Worm (Caenorhabditis elegans): ENCODE measurements around the gene col-174.
A peak's percentile ranks its signal among the peaks of the same experiment; 100 is the strongest.

Gene col-174

DNA sequence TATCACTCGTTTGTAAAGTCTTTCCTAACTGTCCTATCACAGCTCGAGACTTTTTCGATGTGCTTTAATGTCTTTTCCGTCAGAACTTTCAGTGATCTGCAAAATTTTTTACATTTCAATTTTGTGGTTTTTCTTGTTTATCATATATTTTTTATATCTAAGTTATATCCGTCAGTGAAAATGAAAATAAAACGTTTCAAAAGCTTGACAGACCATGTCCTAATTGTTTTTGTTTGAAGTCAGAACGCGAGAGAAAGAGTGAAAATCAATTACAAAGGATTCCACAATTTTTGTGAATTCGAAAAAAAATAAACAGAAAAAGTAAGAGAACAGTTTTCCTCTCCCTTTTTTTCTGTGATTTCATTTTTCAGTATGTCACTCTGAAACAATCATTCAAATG is 1.5 kb downstream of the col-174 start, which contains the start of gene F46C8.1 (continued):
- TF ChIP-seq nhr-11 (tag; optimal IDR thresholded peaks at IDR 0.05) (no peak), tag-97 (GFP tag; IDR thresholded peaks at IDR 0.05) (no peak), zfp-2 (tag; optimal IDR thresholded peaks at IDR 0.05) (no peak), daf-8 (GFP tag; IDR thresholded peaks at IDR 0.05) (no peak), zag-1 (tag; optimal IDR thresholded peaks at IDR 0.05) (no peak)

DNA sequence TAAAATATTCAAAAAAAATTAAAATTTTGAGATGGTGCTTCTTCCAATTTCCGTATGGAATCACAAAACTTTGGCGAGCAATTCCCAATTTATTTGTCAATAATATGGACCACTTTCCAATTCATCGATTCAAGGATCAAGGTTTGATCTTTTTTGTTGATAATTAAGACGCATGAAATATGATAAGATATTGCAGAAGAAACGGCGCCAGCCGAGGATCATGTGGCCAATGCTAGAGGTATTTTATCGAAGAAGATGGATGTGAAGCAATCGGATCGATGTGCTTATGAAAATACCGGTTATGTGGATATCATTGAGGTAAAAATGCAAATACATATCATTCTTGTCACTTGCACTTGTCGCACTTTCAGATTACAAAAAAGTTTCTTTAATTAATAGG is 3.8 kb downstream of the col-174 start:
- TF ChIP-seq mxl-3 (GFP tag; optimal IDR thresholded peaks at IDR 0.05) (peak; percentile 3), lin-39 (tag; optimal IDR thresholded peaks at IDR 0.05) (no peak)

ce11 chrX:7553331-7553730 is 6.7 kb downstream of the col-174 start:
- TF ChIP-seq nhr-42 (GFP tag; IDR thresholded peaks at IDR 0.05): no peak
- TF ChIP-seq lin-29 (GFP tag; IDR thresholded peaks at IDR 0.05): no peak
- TF ChIP-seq lin-38 (GFP tag; IDR thresholded peaks at IDR 0.05): no peak
- no peak for TF ChIP-seq ceh-62 (tag; optimal IDR thresholded peaks at IDR 0.05)

ce11 chrX:7554326-7554725 is 7.7 kb downstream of the col-174 start, which contains the start of gene F46C8.8:
TSS of gene F46C8.8 (minus strand) at chrX:7554426.
- no peak for TF ChIP-seq ceh-82 (tag; optimal IDR thresholded peaks at IDR 0.05)
- peak; percentile 4 for TF ChIP-seq nhr-28 (tag; optimal IDR thresholded peaks at IDR 0.05)
- no peak for TF ChIP-seq lir-3 (tag; optimal IDR thresholded peaks at IDR 0.05)

- TF ChIP-seq php-3 (GFP tag; IDR thresholded peaks at IDR 0.05): peak; percentile 83
- no peak for TF ChIP-seq tag-97 (GFP tag; IDR thresholded peaks at IDR 0.05)
- peak; percentile 4 for TF ChIP-seq nhr-48 (tag; optimal IDR thresholded peaks at IDR 0.05)
- TF ChIP-seq daf-16 (GFP tag; optimal IDR thresholded peaks at IDR 0.05): no peak
- TF ChIP-seq daf-16 (tag; optimal IDR thresholded peaks at IDR 0.05): peak; percentile 88
- TF ChIP-seq nhr-77 (tag; optimal IDR thresholded peaks at IDR 0.05): peak; percentile 69
- TF ChIP-seq nhr-6 (tag; optimal IDR thresholded peaks at IDR 0.05): no peak
- peak; percentile 88 for TF ChIP-seq nhr-28 (tag; optimal IDR thresholded peaks at IDR 0.05)
- TF ChIP-seq unc-62 (GFP tag; optimal IDR thresholded peaks at IDR 0.05 in 1 of 2): no peak
- TF ChIP-seq unc-62 (tag; optimal IDR thresholded peaks at IDR 0.05): no peak
- no peak for TF ChIP-seq dpl-1 (GFP tag; optimal IDR thresholded peaks at IDR 0.05)
- peak in 1 of 2 experiments; percentile 57 for TF ChIP-seq mdl-1 (tag; optimal IDR thresholded peaks at IDR 0.05)
- peak; percentile 55 for TF ChIP-seq hlh-11 (tag; optimal IDR thresholded peaks at IDR 0.05)
- TF ChIP-seq dve-1 (tag; optimal IDR thresholded peaks at IDR 0.05; ENCODE audit: insufficient read depth): peak; percentile 4
- TF ChIP-seq dmd-6 (GFP tag; IDR thresholded peaks at IDR 0.05): peak; percentile 68
- TF ChIP-seq lir-3 (tag; optimal IDR thresholded peaks at IDR 0.05): no peak
- TF ChIP-seq pqm-1 (tag; optimal IDR thresholded peaks at IDR 0.05): peak; percentile 76
These were observed 12.4 kb downstream of the col-174 start, which contains the start of the genes PDB1.1 and F08C6.5 for ce11 chrX:7558928-7559455. TSS of gene PDB1.1 (minus strand) at chrX:7559085. TSS of gene F08C6.5 (plus strand) at chrX:7559405.

DNA sequence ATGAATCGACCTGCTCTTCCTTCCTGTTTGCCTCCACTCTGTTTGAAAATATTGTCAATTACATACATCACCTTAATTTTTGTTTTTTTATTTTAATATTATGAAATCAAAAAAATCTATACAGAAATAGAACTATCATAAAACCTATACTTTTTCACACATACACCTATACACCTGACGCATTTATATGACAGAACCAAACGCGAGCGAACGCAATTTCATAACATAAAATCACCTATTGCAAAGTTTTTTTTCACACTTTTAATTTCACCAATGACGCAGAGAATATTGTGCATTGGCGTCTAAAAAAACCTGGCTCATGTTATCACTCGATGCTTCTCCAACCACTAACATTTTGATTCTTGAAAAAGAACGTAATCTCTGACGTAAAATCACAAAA is 15.4 kb downstream of the col-174 start:
- TF ChIP-seq spr-1 (tag; optimal IDR thresholded peaks at IDR 0.05): no peak
- TF ChIP-seq lir-3 (tag; optimal IDR thresholded peaks at IDR 0.05): no peak
- no peak for TF ChIP-seq lsy-2 (tag; optimal IDR thresholded peaks at IDR 0.05)
- TF ChIP-seq nhr-11 (tag; optimal IDR thresholded peaks at IDR 0.05): no peak
- TF ChIP-seq dve-1 (tag; optimal IDR thresholded peaks at IDR 0.05; ENCODE audit: insufficient read depth): no peak
- no peak for TF ChIP-seq mes-2 (tag; optimal IDR thresholded peaks at IDR 0.05; ENCODE audit: poor library complexity, severe bottlenecking)
- no peak for TF ChIP-seq spr-3 (GFP tag; optimal IDR thresholded peaks at IDR 0.05)
- no peak for TF ChIP-seq zip-2 (tag; optimal IDR thresholded peaks at IDR 0.05)
- TF ChIP-seq nhr-237 (tag; optimal IDR thresholded peaks at IDR 0.05): no peak
- TF ChIP-seq lin-1 (GFP tag; IDR thresholded peaks at IDR 0.05): no peak
- TF ChIP-seq zag-1 (tag; optimal IDR thresholded peaks at IDR 0.05): no peak
- no peak for TF ChIP-seq F37D6.2 (tag; optimal IDR thresholded peaks at IDR 0.05)
